Fruit fly (Drosophila melanogaster): ENCODE results near the gene mura.
A peak's percentile ranks its signal among the peaks of the same experiment; 100 is the strongest.

Gene mura

DNA sequence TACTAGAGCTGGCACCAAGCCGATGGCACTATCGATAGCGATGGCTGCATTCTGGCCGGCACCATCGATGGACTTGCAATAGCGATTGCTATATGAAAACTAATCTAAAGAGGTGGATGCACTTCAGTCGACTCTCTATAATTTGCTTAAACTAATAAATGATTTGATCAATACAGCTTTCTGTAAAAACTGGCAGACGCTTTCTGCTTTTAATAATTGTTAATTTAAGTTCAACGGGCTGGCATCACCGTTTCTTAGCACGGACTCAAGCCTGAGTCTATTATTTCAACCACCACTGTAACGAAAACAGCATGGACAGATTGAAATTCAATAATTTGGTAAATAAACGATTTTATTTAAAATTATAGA, 38.6 kb downstream of the mura start, which contains the start of the genes Ras85D and Rlb1 (continued):
- TF ChIP-seq CG7271 (tag; optimal IDR thresholded peaks at IDR 0.05) (peak; percentile 52), Sry-β (GFP tag; optimal IDR thresholded peaks at IDR 0.05) (no peak), Antp (GFP tag; optimal IDR thresholded peaks at IDR 0.05) (peak; percentile 87), CG7745 (tag; optimal IDR thresholded peaks at IDR 0.05) (no peak), mld (GFP tag; IDR thresholded peaks at IDR 0.05; ENCODE audit: partially characterized antibody) (no peak), CG8281 (tag; optimal IDR thresholded peaks at IDR 0.05) (peak; percentile 56), C15 (GFP tag; IDR thresholded peaks at IDR 0.05) (no peak), esg (GFP tag; conservative IDR thresholded peaks at IDR 0.05) (no peak), HLH54F (GFP tag; optimal IDR thresholded peaks at IDR 0.05) (peak; percentile 83), CG43689 (GFP tag; IDR thresholded peaks at IDR 0.05) (no peak), CG2116 (GFP tag; optimal IDR thresholded peaks at IDR 0.05) (peak; percentile 87), Rx (GFP tag; IDR thresholded peaks at IDR 0.05) (no peak), run (tag; optimal IDR thresholded peaks at IDR 0.05) (no peak), CG7357 (GFP tag; IDR thresholded peaks at IDR 0.05) (0 out of 3 replicates have a peak, but pooled peaks have one; percentile 26), CG10462 (GFP tag; optimal IDR thresholded peaks at IDR 0.05) (peak; percentile 47), CG10543 (GFP tag; optimal IDR thresholded peaks at IDR 0.05) (peak; percentile 87), twi (tag; optimal IDR thresholded peaks at IDR 0.05) (peak; percentile 62), hth (optimal IDR thresholded peaks at IDR 0.05) (no peak), Oli (tag; optimal IDR thresholded peaks at IDR 0.05) (no peak), CG10654 (GFP tag; optimal IDR thresholded peaks at IDR 0.05) (peak; percentile 58), Mrtf (GFP tag; IDR thresholded peaks at IDR 0.05) (no peak), CG1233 (GFP tag; optimal IDR thresholded peaks at IDR 0.05) (peak; percentile 61), gem (tag; optimal IDR thresholded peaks at IDR 0.05) (peak; percentile 77)

DNA sequence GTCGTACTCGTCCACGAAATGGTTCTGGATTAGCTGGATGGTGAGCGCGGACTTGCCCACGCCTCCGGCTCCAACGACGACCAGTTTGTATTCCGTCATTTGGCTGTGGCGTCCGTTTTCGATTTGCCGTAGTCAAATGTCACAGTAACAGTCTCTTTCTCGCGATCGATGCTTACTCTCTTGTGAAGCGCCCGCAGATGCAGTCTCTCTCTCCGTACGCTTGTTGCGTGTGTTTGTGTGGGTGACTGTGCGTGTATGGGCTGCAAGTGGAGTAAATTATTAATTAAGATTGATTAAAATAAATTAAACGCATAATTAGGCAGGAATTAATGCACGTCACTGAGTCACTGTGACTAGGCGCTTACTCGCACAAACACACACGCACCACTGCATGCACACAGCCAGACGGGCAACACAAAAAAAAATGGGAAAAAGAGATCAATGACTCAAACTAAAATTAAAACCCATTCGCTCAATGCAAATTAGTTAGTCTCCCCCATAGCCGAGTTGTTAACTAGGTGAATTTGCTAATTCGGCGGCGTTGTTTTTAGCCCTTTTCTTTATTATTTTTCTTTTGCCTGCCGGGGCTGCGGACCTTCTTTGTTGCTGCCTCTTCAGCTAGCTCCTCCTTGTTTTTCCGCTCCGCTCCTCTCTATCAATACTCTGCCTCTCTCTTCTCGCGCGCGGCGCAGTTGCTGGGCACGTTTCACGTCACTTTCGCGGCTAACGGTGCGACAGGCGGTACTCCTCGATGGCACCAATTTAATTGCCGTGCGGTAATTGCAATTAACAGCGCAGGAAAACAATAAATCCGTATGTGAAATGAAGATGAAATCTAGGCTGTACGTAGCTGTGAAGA, 39.2 kb downstream of the mura start:
- TF ChIP-seq CG3163 (GFP tag; optimal IDR thresholded peaks at IDR 0.05) = no peak
- TF ChIP-seq zen (tag; optimal IDR thresholded peaks at IDR 0.05) = peak; percentile 47
- TF ChIP-seq CG3995 (GFP tag; optimal IDR thresholded peaks at IDR 0.05) = peak; percentile 86
- TF ChIP-seq Med (GFP tag) = peak; percentile 20
- peak; percentile 67 to 86 for TF ChIP-seq Trl (optimal IDR thresholded peaks at IDR 0.05)
- no peak for TF ChIP-seq Trl (GFP tag; optimal IDR thresholded peaks at IDR 0.05)
- TF ChIP-seq CG1024 (GFP tag; IDR thresholded peaks at IDR 0.05) = no peak
- peak; percentile 21 for TF ChIP-seq gcm (GFP tag; optimal IDR thresholded peaks at IDR 0.05)
- peak; percentile 40 for TF ChIP-seq nom (GFP tag; optimal IDR thresholded peaks at IDR 0.05)
- TF ChIP-seq BEAF-32 (GFP tag; optimal IDR thresholded peaks at IDR 0.05) = no peak
- peak; percentile 51 for TF ChIP-seq sqz (GFP tag; optimal IDR thresholded peaks at IDR 0.05)
- TF ChIP-seq MESR4 (GFP tag; optimal IDR thresholded peaks at IDR 0.05) = peak; percentile 93
- peak; percentile 88 for TF ChIP-seq CG7745 (tag; optimal IDR thresholded peaks at IDR 0.05)
- no peak for TF ChIP-seq CG12236 (GFP tag; optimal IDR thresholded peaks at IDR 0.05)
- TF ChIP-seq Hey (tag; optimal IDR thresholded peaks at IDR 0.05) = no peak
- TF ChIP-seq lbe (GFP tag; optimal IDR thresholded peaks at IDR 0.05) = peak; percentile 24
- TF ChIP-seq CG18619 (GFP tag; optimal IDR thresholded peaks at IDR 0.05) = no peak
- TF ChIP-seq cg (GFP tag; optimal IDR thresholded peaks at IDR 0.05) = peak; percentile 84
